Fruit fly (Drosophila melanogaster): Measurements from ENCODE around the gene SmydA-9.
A peak's percentile ranks its signal among the peaks of the same experiment; 100 is the strongest.

SmydA-9 gene

dm6 chrX:9168273-9168672 lies 42.4 kb downstream of the SmydA-9 start:
- TF ChIP-seq CTCF (optimal IDR thresholded peaks at IDR 0.05) (no peak), CG8478 (optimal IDR thresholded peaks at IDR 0.05) (no peak)

DNA sequence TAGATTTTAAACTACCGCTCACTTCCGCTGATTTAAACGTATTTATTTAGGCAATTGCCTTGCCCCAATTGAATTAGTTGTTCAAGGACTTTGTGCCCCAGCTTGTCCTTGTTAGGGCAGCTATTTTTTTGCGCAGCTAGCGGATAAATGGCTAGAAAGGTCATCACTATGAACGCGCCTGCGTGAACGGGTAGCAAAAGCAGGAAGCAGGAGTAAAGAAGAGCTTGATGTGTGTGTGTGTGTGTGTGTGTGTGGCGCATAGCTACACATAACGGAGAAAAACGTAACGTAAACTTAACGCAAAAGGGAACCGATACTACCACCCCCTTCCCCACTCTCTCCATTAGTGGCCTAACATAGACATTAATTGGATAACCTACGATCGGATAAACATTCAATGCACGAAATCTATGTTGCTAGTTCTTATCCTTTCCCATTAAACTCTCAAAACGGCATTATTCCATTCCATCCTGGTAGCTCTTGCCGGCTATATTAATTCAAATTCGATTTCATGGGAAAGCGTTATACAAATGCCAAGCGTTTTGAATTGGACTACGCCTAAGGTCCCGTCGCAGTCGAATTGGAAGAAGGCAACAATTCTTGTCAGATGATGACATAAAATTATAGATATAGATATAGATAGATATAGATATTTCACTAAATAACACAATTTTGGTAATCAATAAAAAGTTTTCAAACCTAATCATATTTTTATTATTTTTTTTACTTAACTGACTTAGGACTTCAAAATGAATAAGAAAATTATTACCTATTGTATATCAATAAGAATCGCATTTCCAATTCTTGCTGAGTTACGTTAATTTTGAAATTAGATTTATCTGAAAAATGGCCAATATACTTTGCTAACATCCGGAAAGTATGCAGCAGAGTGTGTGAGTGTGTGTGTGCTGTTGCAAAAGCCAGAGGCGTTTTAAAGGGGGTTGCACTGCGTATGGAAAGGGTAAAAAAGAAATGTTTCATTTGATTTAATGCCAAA lies 45.9 kb downstream of the SmydA-9 start:
- TF ChIP-seq CTCF (optimal IDR thresholded peaks at IDR 0.05) = no peak
- no peak for TF ChIP-seq CG8478 (optimal IDR thresholded peaks at IDR 0.05)

- TF ChIP-seq CG8478 (optimal IDR thresholded peaks at IDR 0.05) (no peak), CTCF (optimal IDR thresholded peaks at IDR 0.05) (no peak)
These were observed 46.8 kb downstream of the SmydA-9 start for dm6 chrX:9163645-9164509.

dm6 chrX:9163110-9163509 lies 47.6 kb downstream of the SmydA-9 start, which contains the start of gene mei-P26:
TSS of gene mei-P26 (plus strand) at chrX:9163255.
- no peak for TF ChIP-seq CTCF (optimal IDR thresholded peaks at IDR 0.05)
- TF ChIP-seq CG8478 (optimal IDR thresholded peaks at IDR 0.05) = no peak

DNA sequence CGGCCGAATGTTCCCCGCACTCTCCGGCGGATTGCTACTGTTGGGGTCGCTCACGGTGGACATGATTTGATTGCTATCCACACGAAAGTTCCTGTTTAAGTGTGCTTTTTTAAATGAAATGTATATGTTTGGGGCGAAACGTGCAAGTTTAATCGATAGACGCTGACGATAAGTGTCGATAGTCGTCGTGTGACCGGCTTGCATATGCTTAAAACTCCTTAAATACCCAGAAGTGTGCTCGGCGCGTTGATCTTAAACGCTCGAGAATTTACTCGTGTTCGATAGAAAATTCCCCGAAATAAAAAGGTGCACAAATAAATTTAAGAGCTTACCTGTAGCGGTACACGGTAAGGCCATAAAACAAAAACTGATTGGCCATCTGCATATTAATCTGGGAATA lies 48.8 kb downstream of the SmydA-9 start, which contains the start of the genes Zpr1 and CG44532:
Zpr1 (minus strand) TSS at position 179 of the 400 bp plus-strand sequence.
CG44532 (plus strand) TSS at position 181 of the 400 bp plus-strand sequence.
- TF ChIP-seq CTCF (optimal IDR thresholded peaks at IDR 0.05) = no peak
- no peak for TF ChIP-seq CG8478 (optimal IDR thresholded peaks at IDR 0.05)

DNA sequence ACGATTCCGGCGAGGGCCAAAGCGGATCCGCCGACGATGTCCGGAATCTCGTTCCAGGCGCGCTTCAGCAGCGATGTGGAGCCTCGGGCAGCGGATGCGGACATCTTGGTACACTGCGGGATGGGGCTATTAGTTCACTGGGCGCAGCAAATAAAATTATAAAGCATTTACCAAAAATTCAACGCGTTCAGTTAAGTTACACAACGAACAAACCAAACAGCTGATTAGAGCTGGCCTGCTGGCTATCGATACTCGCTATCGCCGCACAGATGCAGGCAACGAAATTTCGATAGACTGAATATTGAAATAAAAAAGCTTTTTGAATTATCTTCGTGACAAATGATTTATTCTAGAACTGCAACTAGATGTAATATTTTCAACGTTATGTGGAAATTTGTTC lies 51.0 kb downstream of the SmydA-9 start, which contains the start of gene NdufA3:
NdufA3 (minus strand) TSS at position 317 of the 400 bp plus-strand sequence.
- TF ChIP-seq CTCF (optimal IDR thresholded peaks at IDR 0.05) = no peak
- TF ChIP-seq CG8478 (optimal IDR thresholded peaks at IDR 0.05) = no peak

- TF ChIP-seq CG8478 (optimal IDR thresholded peaks at IDR 0.05) (no peak), CTCF (optimal IDR thresholded peaks at IDR 0.05) (no peak)
These were observed 52.3 kb downstream of the SmydA-9 start, which contains the start of the genes Ost48 and Dlip1 for dm6 chrX:9158366-9158765. TSS of gene Ost48 (minus strand) at chrX:9158515. TSS of gene Dlip1 (plus strand) at chrX:9158622.

- TF ChIP-seq CG8478 (optimal IDR thresholded peaks at IDR 0.05) (no peak), CTCF (optimal IDR thresholded peaks at IDR 0.05) (peak in 1 of 2 experiments; percentile 32)
These were observed 54.3 kb downstream of the SmydA-9 start, which contains the start of gene His3.3B for dm6 chrX:9156388-9156823. TSS of gene His3.3B (minus strand) at chrX:9156669.

All from S2 (cell line).